Worm (Caenorhabditis elegans) whole organism, mixed stage, embryonic: ENCODE measurements around the gene Y46G5A.29.

Experiments
- ceh-39 ChIP-seq: fragments of 150-350 bp; optimal IDR thresholded peaks from 2 replicates; lab custom pipeline; 2014; ENCODE audit warnings: missing biosample characterization, missing genetic modification characterization
- ces-1 ChIP-seq: fragments of 150-350 bp; optimal IDR thresholded peaks from 2 replicates; lab custom pipeline; 2014; ENCODE audit warnings: missing biosample characterization, missing genetic modification reagents, missing genetic modification characterization
- elt-1 ChIP-seq: sonication (generic microtip); optimal IDR thresholded peaks from 2 replicates; lab custom pipeline; 2017; ENCODE audit warnings: missing genetic modification characterization, mild to moderate bottlenecking, missing compliant biosample characterization, antibody characterized with exemption, moderate library complexity, borderline replicate concordance; ENCODE audit not compliant: insufficient read depth
- hlh-1 ChIP-seq: fragments of 150-350 bp; optimal IDR thresholded peaks from 2 replicates; lab custom pipeline; 2014; ENCODE audit warnings: missing biosample characterization, missing genetic modification reagents, missing genetic modification characterization
- lsy-2 ChIP-seq: fragments of 150-350 bp; optimal IDR thresholded peaks from 2 replicates; lab custom pipeline; 2014; ENCODE audit warnings: missing biosample characterization, missing genetic modification characterization
- nhr-237 ChIP-seq: fragments of 150-350 bp; optimal IDR thresholded peaks from 2 replicates; lab custom pipeline; 2014; ENCODE audit warnings: missing biosample characterization, missing genetic modification characterization
- nhr-76 ChIP-seq: sonication (generic microtip); optimal IDR thresholded peaks from 2 replicates; lab custom pipeline; 2017; ENCODE audit warnings: missing biosample characterization, missing genetic modification characterization
- sem-2 ChIP-seq: fragments of 200-800 bp; sonication (Bioruptor generic); optimal IDR thresholded peaks from 2 replicates; lab custom pipeline; 2018; ENCODE audit warnings: mild to moderate bottlenecking, missing genetic modification characterization, missing compliant biosample characterization
- snpc-4 ChIP-seq: fragments of 150-350 bp; optimal IDR thresholded peaks from 2 replicates; lab custom pipeline; 2014; ENCODE audit warnings: missing biosample characterization, missing genetic modification characterization
- sptf-1 ChIP-seq: sonication (generic microtip); optimal IDR thresholded peaks from 2 replicates; lab custom pipeline; 2017; ENCODE audit warnings: mild to moderate bottlenecking, missing genetic modification characterization, moderate library complexity, missing compliant biosample characterization
- unc-39 ChIP-seq: fragments of 150-350 bp; optimal IDR thresholded peaks from 2 replicates; lab custom pipeline; 2014; ENCODE audit warnings: missing biosample characterization, missing genetic modification characterization
- unc-62 ChIP-seq: fragments of 150-350 bp; optimal IDR thresholded peaks from 2 replicates; lab custom pipeline; 2014; ENCODE audit warnings: missing biosample characterization, missing genetic modification reagents, missing genetic modification characterization
- zip-8 ChIP-seq: fragments of 150-350 bp; optimal IDR thresholded peaks from 2 replicates; lab custom pipeline; 2014; ENCODE audit warnings: missing biosample characterization, missing genetic modification characterization
- ztf-11 ChIP-seq: fragments of 150-350 bp; optimal IDR thresholded peaks from 2 replicates; lab custom pipeline; 2014; ENCODE audit warnings: missing biosample characterization, missing genetic modification characterization

- no peak for TF ChIP-seq nhr-237
- TF ChIP-seq lsy-2 (tag; lab: Kevin White, UChicago) = no peak
- TF ChIP-seq unc-39 (tag; lab: Kevin White, UChicago) = no peak
- no peak for TF ChIP-seq snpc-4
- TF ChIP-seq unc-62 (GFP tag; lab: Kevin White, UChicago) = no peak
- no peak for TF ChIP-seq ces-1 (GFP tag; lab: Kevin White, UChicago)
- no peak for TF ChIP-seq nhr-76 (tag; lab: Kevin White, UChicago)
- TF ChIP-seq sem-2 (GFP tag; lab: Kevin White, UChicago) = no peak
- TF ChIP-seq sptf-1 (tag; lab: Kevin White, UChicago) = no peak
- TF ChIP-seq zip-8 (tag; lab: Kevin White, UChicago) = no peak
- no peak for TF ChIP-seq hlh-1 (tag; lab: Kevin White, UChicago)
- no peak for TF ChIP-seq ceh-39 (tag; lab: Kevin White, UChicago)
- no peak for TF ChIP-seq ztf-11
- no peak for TF ChIP-seq elt-1 (tag; lab: Kevin White, UChicago)
Observed at ce11 chrII:12892407-12892806, 36.4 kb downstream of the Y46G5A.29 start.
